Worm (Caenorhabditis elegans) whole organism, young adult: ENCODE data around the gene spas-1.

Experiments
- F23B12.7 ChIP-seq: sonication (generic microtip); optimal IDR thresholded peaks from 2 replicates; lab custom pipeline; 2017; ENCODE audit warnings: missing genetic modification characterization, mild to moderate bottlenecking, missing compliant biosample characterization, antibody characterized with exemption, moderate library complexity; ENCODE audit not compliant: insufficient read depth
- F49E8.2 ChIP-seq: sonication (generic microtip); optimal IDR thresholded peaks from 3 replicates; lab custom pipeline; 2017; ENCODE audit warnings: missing genetic modification characterization, mild to moderate bottlenecking, missing compliant biosample characterization, antibody characterized with exemption, moderate library complexity; ENCODE audit not compliant: insufficient read depth
- K11D2.4 ChIP-seq: fragments of 200-800 bp; sonication (Bioruptor generic); IDR thresholded peaks from 2 replicates; pipeline ENCODE4 v1.3.6; 2022; ENCODE audit warnings: missing genetic modification reagents, missing genetic modification characterization, missing compliant biosample characterization
- Y67H2A.10 ChIP-seq: fragments of 200-800 bp; sonication (Bioruptor generic); conservative IDR thresholded peaks from 2 replicates; pipeline ENCODE4 v1.3.6; 2022; ENCODE audit warnings: missing genetic modification reagents, missing genetic modification characterization, missing compliant biosample characterization
- ZK185.1 ChIP-seq: sonication (generic microtip); optimal IDR thresholded peaks from 2 replicates; lab custom pipeline; 2016; ENCODE audit warnings: mild to moderate bottlenecking, missing genetic modification characterization, missing compliant biosample characterization; ENCODE audit not compliant: poor library complexity, severe bottlenecking
- akir-1 ChIP-seq: fragments of 200-800 bp; sonication (Bioruptor generic); optimal IDR thresholded peaks from 2 replicates; lab custom pipeline; 2018; ENCODE audit warnings: mild to moderate bottlenecking, missing genetic modification characterization, moderate library complexity, missing compliant biosample characterization
- athp-1 ChIP-seq: sonication (generic microtip); optimal IDR thresholded peaks from 2 replicates; lab custom pipeline; 2017; ENCODE audit warnings: mild to moderate bottlenecking, missing genetic modification characterization, missing compliant biosample characterization
- attf-5 ChIP-seq: fragments of 200-800 bp; sonication (Bioruptor generic); optimal IDR thresholded peaks from 2 replicates; lab custom pipeline; 2018; ENCODE audit warnings: mild to moderate bottlenecking, missing genetic modification characterization, missing compliant biosample characterization
- attf-6 ChIP-seq: fragments of 200-800 bp; sonication (Bioruptor generic); IDR thresholded peaks from 2 replicates; pipeline ENCODE4 v1.3.6; 2022; ENCODE audit warnings: missing genetic modification reagents, missing genetic modification characterization, missing compliant biosample characterization
- bed-1 ChIP-seq: fragments of 200-800 bp; sonication (Bioruptor generic); IDR thresholded peaks from 2 replicates; pipeline ENCODE4 v1.3.6; 2022; ENCODE audit warnings: missing genetic modification reagents, missing genetic modification characterization, missing compliant biosample characterization
- bed-2 ChIP-seq: fragments of 200-800 bp; sonication (Bioruptor generic); IDR thresholded peaks from 2 replicates; pipeline ENCODE4 v1.3.6; 2022; ENCODE audit warnings: missing genetic modification reagents, missing genetic modification characterization, missing compliant biosample characterization
- ceh-100 ChIP-seq: fragments of 200-800 bp; sonication (Bioruptor generic); IDR thresholded peaks from 2 replicates; pipeline ENCODE4 v1.3.6; 2022; ENCODE audit warnings: missing genetic modification reagents, missing genetic modification characterization, missing compliant biosample characterization
- ceh-40 ChIP-seq: fragments of 200-800 bp; sonication (Bioruptor generic); IDR thresholded peaks from 2 replicates; pipeline ENCODE4 v1.3.6; 2022; ENCODE audit warnings: missing genetic modification characterization, missing compliant biosample characterization
- ceh-58 ChIP-seq: fragments of 200-800 bp; sonication (Bioruptor generic); IDR thresholded peaks from 2 replicates; pipeline ENCODE4 v1.3.6; 2022; ENCODE audit warnings: missing genetic modification characterization, missing compliant biosample characterization
- dpl-1 ChIP-seq: fragments of 150-350 bp; optimal IDR thresholded peaks from 2 replicates; lab custom pipeline; 2014; ENCODE audit warnings: missing biosample characterization, missing genetic modification reagents, missing genetic modification characterization
- efl-1 ChIP-seq: fragments of 150-350 bp; optimal IDR thresholded peaks from 2 replicates; lab custom pipeline; 2014; ENCODE audit warnings: missing biosample characterization, missing genetic modification reagents, missing genetic modification characterization
- egrh-3 ChIP-seq: fragments of 200-800 bp; sonication (Bioruptor generic); IDR thresholded peaks from 2 replicates; pipeline ENCODE4 v1.3.6; 2022; ENCODE audit warnings: missing genetic modification reagents, missing genetic modification characterization, missing compliant biosample characterization
- ekl-4 ChIP-seq: fragments of 200-800 bp; sonication (Bioruptor generic); IDR thresholded peaks from 2 replicates; pipeline ENCODE4 v1.3.6; 2022; ENCODE audit warnings: missing genetic modification reagents, missing genetic modification characterization, missing compliant biosample characterization
- fkh-3 ChIP-seq: sonication (generic microtip); optimal IDR thresholded peaks from 2 replicates; lab custom pipeline; 2016; ENCODE audit warnings: mild to moderate bottlenecking, missing genetic modification characterization, missing compliant biosample characterization
- gei-17 ChIP-seq: fragments of 200-800 bp; sonication (Bioruptor generic); optimal IDR thresholded peaks from 2 replicates; lab custom pipeline; 2018; ENCODE audit warnings: mild to moderate bottlenecking, missing genetic modification characterization, missing compliant biosample characterization
- hmg-1.2 ChIP-seq: fragments of 200-800 bp; sonication (Bioruptor generic); IDR thresholded peaks from 2 replicates; pipeline ENCODE4 v1.3.6; 2022; ENCODE audit warnings: missing genetic modification reagents, missing genetic modification characterization, missing compliant biosample characterization
- lin-26 ChIP-seq: fragments of 200-800 bp; sonication (Bioruptor generic); IDR thresholded peaks from 2 replicates; pipeline ENCODE4 v1.3.6; 2022; ENCODE audit warnings: missing genetic modification reagents, missing genetic modification characterization, missing compliant biosample characterization
- lin-54 ChIP-seq: fragments of 200-800 bp; sonication (Bioruptor generic); optimal IDR thresholded peaks from 2 replicates; lab custom pipeline; 2018; ENCODE audit warnings: mild to moderate bottlenecking, missing genetic modification characterization, missing compliant biosample characterization
- lir-1 ChIP-seq: fragments of 200-800 bp; sonication (Bioruptor generic); conservative IDR thresholded peaks from 2 replicates; pipeline ENCODE4 v1.3.6; 2022; ENCODE audit warnings: missing genetic modification reagents, missing genetic modification characterization, missing compliant biosample characterization
- lsl-1 ChIP-seq: fragments of 200-800 bp; sonication (Bioruptor generic); optimal IDR thresholded peaks from 2 replicates; lab custom pipeline; 2018; ENCODE audit warnings: mild to moderate bottlenecking, missing genetic modification characterization, moderate library complexity, missing compliant biosample characterization
- lsy-27 ChIP-seq: sonication (generic microtip); optimal IDR thresholded peaks from 2 replicates; lab custom pipeline; 2017; ENCODE audit warnings: missing genetic modification characterization, mild to moderate bottlenecking, missing compliant biosample characterization, antibody characterized with exemption, missing genotype, borderline replicate concordance; ENCODE audit not compliant: insufficient read depth
- madf-10 ChIP-seq: sonication (generic microtip); optimal IDR thresholded peaks from 2 replicates; lab custom pipeline; 2016; ENCODE audit warnings: mild to moderate bottlenecking, missing genetic modification characterization, missing compliant biosample characterization
- madf-3 ChIP-seq: fragments of 200-800 bp; sonication (Bioruptor generic); IDR thresholded peaks from 2 replicates; pipeline ENCODE4 v1.3.6; 2022; ENCODE audit warnings: missing genetic modification reagents, missing genetic modification characterization, missing compliant biosample characterization
- mcd-1 ChIP-seq: fragments of 200-800 bp; sonication (Bioruptor generic); IDR thresholded peaks from 2 replicates; pipeline ENCODE4 v1.3.6; 2022; ENCODE audit warnings: missing genetic modification reagents, missing genetic modification characterization, missing compliant biosample characterization
- mes-4 ChIP-seq: sonication (generic microtip); optimal IDR thresholded peaks from 2 replicates; lab custom pipeline; 2016; ENCODE audit warnings: missing genotype, missing genetic modification characterization, missing compliant biosample characterization
- mxl-1 ChIP-seq: sonication (generic microtip); optimal IDR thresholded peaks from 2 replicates; lab custom pipeline; 2016; ENCODE audit warnings: missing genetic modification characterization, missing compliant biosample characterization
- nfya-2 ChIP-seq: fragments of 200-800 bp; sonication (Bioruptor generic); IDR thresholded peaks from 2 replicates; pipeline ENCODE4 v1.3.6; 2022; ENCODE audit warnings: missing genetic modification reagents, missing genetic modification characterization, missing compliant biosample characterization
- nfyb-1 ChIP-seq: fragments of 200-800 bp; sonication (Bioruptor generic); IDR thresholded peaks from 2 replicates; pipeline ENCODE4 v1.3.6; 2022; ENCODE audit warnings: missing genetic modification reagents, missing genetic modification characterization, missing compliant biosample characterization
- nhr-120 ChIP-seq: fragments of 200-800 bp; sonication (Bioruptor generic); IDR thresholded peaks from 2 replicates; pipeline ENCODE4 v1.3.6; 2022; ENCODE audit warnings: missing genetic modification characterization, missing compliant biosample characterization
- pha-4 ChIP-seq: fragments of 150-350 bp; sonication (generic microtip); optimal IDR thresholded peaks from 2 replicates; lab custom pipeline; 2014; ENCODE audit warnings: missing biosample characterization, missing genetic modification reagents, missing genetic modification characterization
- rec-8 ChIP-seq, 2 experiments: sonication (generic microtip); optimal IDR thresholded peaks; 2 replicates each; lab custom pipeline; 2016; ENCODE audit warnings: mild to moderate bottlenecking in 2 of 2, missing genetic modification characterization in 2 of 2, missing genetic modification reagents in 2 of 2, missing genotype in 2 of 2, missing biosample characterization in 1 of 2, missing compliant biosample characterization in 1 of 2, moderate library complexity in 1 of 2
- repo-1 ChIP-seq: sonication (generic microtip); optimal IDR thresholded peaks from 2 replicates; lab custom pipeline; 2017; ENCODE audit warnings: mild to moderate bottlenecking, missing genetic modification characterization, missing compliant biosample characterization
- snpc-1.3 ChIP-seq: sonication (generic microtip); optimal IDR thresholded peaks from 2 replicates; lab custom pipeline; 2017; ENCODE audit warnings: missing genetic modification characterization, mild to moderate bottlenecking, missing compliant biosample characterization, antibody characterized with exemption, moderate library complexity, missing genotype, missing genetic modification reagents; ENCODE audit not compliant: insufficient read depth
- snpc-3.4 ChIP-seq: sonication (generic microtip); optimal IDR thresholded peaks from 2 replicates; lab custom pipeline; 2017; ENCODE audit warnings: missing genetic modification characterization, mild to moderate bottlenecking, missing compliant biosample characterization, antibody characterized with exemption, moderate library complexity, missing genotype, missing genetic modification reagents
- snpc-4 ChIP-seq, 5 experiments: fragments of 150-350 bp in 1 of 5; sonication (generic microtip) in 4 of 5; optimal IDR thresholded peaks; 2 replicates each; lab custom pipeline; 2014 to 2018; ENCODE audit warnings: missing genetic modification characterization in 5 of 5, missing biosample characterization in 3 of 5, antibody characterized with exemption in 2 of 5, mild to moderate bottlenecking in 2 of 5, missing compliant biosample characterization in 2 of 5, missing genotype in 2 of 5, moderate library complexity in 2 of 5, missing genetic modification reagents in 1 of 5
- somi-1 ChIP-seq: fragments of 200-800 bp; sonication (Bioruptor generic); optimal IDR thresholded peaks from 2 replicates; lab custom pipeline; 2018; ENCODE audit warnings: mild to moderate bottlenecking, missing genetic modification characterization, missing compliant biosample characterization
- tbp1 ChIP-seq: fragments of 200-800 bp; sonication (Bioruptor generic); optimal IDR thresholded peaks from 2 replicates; lab custom pipeline; 2018; ENCODE audit warnings: mild to moderate bottlenecking, missing genetic modification characterization, missing compliant biosample characterization
- zfh-2 ChIP-seq: fragments of 200-800 bp; sonication (Bioruptor generic); conservative IDR thresholded peaks from 2 replicates; pipeline ENCODE4 v1.3.6; 2022; ENCODE audit warnings: missing genetic modification reagents, missing genetic modification characterization, missing compliant biosample characterization
- ztf-18 ChIP-seq: sonication (generic microtip); optimal IDR thresholded peaks from 2 replicates; lab custom pipeline; 2016; ENCODE audit warnings: missing genotype, mild to moderate bottlenecking, missing genetic modification characterization, missing compliant biosample characterization
- ztf-25 ChIP-seq: fragments of 200-800 bp; sonication (Bioruptor generic); IDR thresholded peaks from 2 replicates; pipeline ENCODE4 v1.3.6; 2022; ENCODE audit warnings: missing genetic modification reagents, missing genetic modification characterization, missing compliant biosample characterization
- ztf-28 ChIP-seq: fragments of 200-800 bp; sonication (Bioruptor generic); IDR thresholded peaks from 2 replicates; pipeline ENCODE4 v1.3.6; 2022; ENCODE audit warnings: missing genetic modification reagents, missing genetic modification characterization, missing compliant biosample characterization
- ztf-3 ChIP-seq: fragments of 200-800 bp; sonication (Bioruptor generic); optimal IDR thresholded peaks from 2 replicates; lab custom pipeline; 2018; ENCODE audit warnings: mild to moderate bottlenecking, missing genetic modification characterization, missing compliant biosample characterization
- ztf-6 ChIP-seq: fragments of 200-800 bp; sonication (Bioruptor generic); IDR thresholded peaks from 2 replicates; pipeline ENCODE4 v1.3.6; 2022; ENCODE audit warnings: missing genetic modification reagents, missing genetic modification characterization, missing compliant biosample characterization

spas-1 gene

ce11 chrV:9220444-9220843 is 44.9 kb downstream of the spas-1 start:
- TF ChIP-seq pha-4 (no peak), efl-1 (GFP tag; lab: Kevin White, UChicago) (peak; percentile 57), F23B12.7 (tag; lab: Kevin White, UChicago) (peak; percentile 82), snpc-3.4 (no peak), K11D2.4 (no peak), lin-26 (GFP tag; lab: Robert Waterston, UW) (no peak), madf-3 (GFP tag; lab: Robert Waterston, UW) (no peak), dpl-1 (peak; percentile 49), ztf-25 (no peak), ZK185.1 (tag; lab: Kevin White, UChicago) (no peak), mcd-1 (GFP tag; lab: Robert Waterston, UW) (peak; percentile 88), nfya-2 (GFP tag; lab: Robert Waterston, UW) (no peak), Y67H2A.10 (GFP tag; lab: Robert Waterston, UW) (no peak), attf-6 (GFP tag; lab: Robert Waterston, UW) (no peak), ztf-18 (tag; lab: Kevin White, UChicago) (peak; percentile 50), gei-17 (GFP tag; lab: Kevin White, UChicago) (no peak), mes-4 (tag; lab: Kevin White, UChicago) (no peak), egrh-3 (GFP tag; lab: Robert Waterston, UW) (no peak), F49E8.2 (tag; lab: Kevin White, UChicago) (peak; percentile 21), ceh-58 (no peak), athp-1 (tag; lab: Kevin White, UChicago) (no peak), rec-8 (tag; optimal IDR thresholded peaks at IDR 0.05; lab: Kevin White, UChicago) (no peak), lin-54 (GFP tag; lab: Kevin White, UChicago) (peak; percentile 73), madf-10 (tag; lab: Kevin White, UChicago) (no peak), hmg-1.2 (GFP tag; lab: Robert Waterston, UW) (peak; percentile 67; the same call in 1 of the 2 replicates), lsy-27 (tag; lab: Kevin White, UChicago) (no peak), bed-2 (GFP tag; lab: Robert Waterston, UW) (no peak), ekl-4 (GFP tag; lab: Robert Waterston, UW) (no peak), akir-1 (no peak), mxl-1 (tag; lab: Kevin White, UChicago) (no peak), snpc-1.3 (tag; lab: Kevin White, UChicago) (peak; percentile 9), ztf-6 (GFP tag; lab: Robert Waterston, UW) (no peak), somi-1 (GFP tag; lab: Kevin White, UChicago) (no peak), snpc-4 (GFP tag; optimal IDR thresholded peaks at IDR 0.05; lab: Kevin White, UChicago) (no peak), snpc-4 (tag; optimal IDR thresholded peaks at IDR 0.05; lab: Kevin White, UChicago) (peak in 1 of 4 experiments; percentile 7), ztf-28 (GFP tag; lab: Robert Waterston, UW) (no peak), tbp1 (GFP tag; lab: Kevin White, UChicago) (peak; percentile 4), nfyb-1 (no peak), repo-1 (no peak), fkh-3 (tag; lab: Kevin White, UChicago) (no peak), lir-1 (GFP tag; lab: Robert Waterston, UW) (no peak), nhr-120 (GFP tag; lab: Robert Waterston, UW) (no peak), attf-5 (no peak), zfh-2 (GFP tag; lab: Robert Waterston, UW) (no peak), ceh-100 (GFP tag; lab: Robert Waterston, UW) (no peak), lsl-1 (GFP tag; lab: Kevin White, UChicago) (peak; percentile 25), ztf-3 (no peak), ceh-40 (GFP tag; lab: Robert Waterston, UW) (no peak), bed-1 (no peak)
